Fruit fly (Drosophila melanogaster): ENCODE results near the gene SdhC.
A peak's percentile ranks its signal among the peaks of the same experiment; 100 is the strongest.

Gene SdhC

dm6 chr3R:11209801-11210402 lies at the start of gene SdhC, which contains the start of gene Tctp:
Gene SdhC (minus strand): TSS chr3R:11209849.
Gene Tctp (plus strand): TSS chr3R:11210247.
- TF ChIP-seq noc (tag; optimal IDR thresholded peaks at IDR 0.05): peak; percentile 63

DNA sequence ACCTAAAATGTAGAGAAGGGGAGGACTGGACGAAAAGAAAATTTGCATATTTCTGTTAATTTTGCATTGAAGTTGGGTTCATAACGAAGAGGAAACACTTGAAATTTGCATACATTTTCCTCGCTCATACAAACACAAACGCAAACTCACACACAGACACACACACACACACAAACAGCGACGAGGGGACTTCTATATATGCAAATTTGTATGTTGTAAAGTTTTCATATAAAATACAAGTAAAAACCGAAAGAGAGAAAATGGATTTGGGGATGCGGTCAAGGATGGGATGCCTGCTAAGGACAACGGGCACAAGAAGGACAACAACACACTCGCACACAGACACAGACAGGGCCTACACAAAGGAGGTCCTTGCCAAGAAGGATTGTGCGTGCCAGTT lies 47.9 kb upstream of the SdhC start:
- TF ChIP-seq noc (tag; optimal IDR thresholded peaks at IDR 0.05): no peak

DNA sequence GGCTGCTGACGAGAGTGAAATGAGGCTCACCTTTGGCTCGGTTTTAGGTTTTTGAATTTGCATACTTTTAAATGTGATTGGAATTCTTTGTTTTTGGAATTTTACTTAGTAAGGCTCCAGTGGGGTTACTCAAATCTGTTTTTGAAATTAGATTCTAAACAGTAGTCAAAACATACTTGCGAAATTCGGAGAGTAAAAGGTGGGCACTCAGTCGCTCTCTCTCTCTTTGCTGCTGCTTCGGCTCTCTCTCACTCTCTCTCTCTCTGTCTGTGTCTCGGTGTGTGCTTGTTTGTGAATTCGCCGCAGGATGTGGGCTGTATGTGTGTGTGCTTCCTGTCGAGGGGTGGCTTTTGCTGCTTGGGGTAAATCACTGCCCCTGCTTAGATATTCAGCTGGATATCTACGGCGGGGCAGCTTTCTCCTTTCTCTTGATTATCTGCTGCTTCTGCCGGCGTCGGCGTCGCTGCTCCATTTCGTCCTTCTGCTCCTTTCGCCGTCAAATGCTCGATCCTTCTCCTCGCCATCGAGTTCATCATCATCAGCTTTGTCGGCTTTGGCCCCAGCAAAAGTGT lies 44.8 kb upstream of the SdhC start:
- no peak for TF ChIP-seq noc (tag; optimal IDR thresholded peaks at IDR 0.05)

DNA sequence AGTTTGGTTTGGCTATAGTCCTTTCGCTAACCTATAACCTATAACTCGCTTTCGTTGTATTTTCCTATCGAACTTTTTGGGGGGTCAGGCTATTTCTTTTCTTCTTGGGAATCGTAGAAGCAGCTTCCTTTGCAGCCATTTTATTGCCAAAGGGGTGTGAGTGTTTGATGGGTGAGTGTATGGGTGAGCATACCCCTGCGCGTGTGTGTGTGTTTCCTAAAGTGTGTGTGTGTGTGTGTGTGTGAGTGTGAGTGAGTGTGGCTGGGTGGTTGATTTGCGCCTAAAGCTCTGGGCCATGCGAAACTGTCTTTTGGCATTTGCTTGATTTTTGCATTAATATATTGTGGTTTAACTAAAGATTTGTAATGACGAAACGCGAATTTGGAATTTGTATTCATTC lies 44.1 kb upstream of the SdhC start:
- no peak for TF ChIP-seq noc (tag; optimal IDR thresholded peaks at IDR 0.05)

dm6 chr3R:11246865-11247264 lies 37.2 kb upstream of the SdhC start:
- TF ChIP-seq noc (tag; optimal IDR thresholded peaks at IDR 0.05): no peak

- no peak for TF ChIP-seq noc (tag; optimal IDR thresholded peaks at IDR 0.05)
Measured at dm6 chr3R:11245803-11246202, 36.2 kb upstream of the SdhC start.

DNA sequence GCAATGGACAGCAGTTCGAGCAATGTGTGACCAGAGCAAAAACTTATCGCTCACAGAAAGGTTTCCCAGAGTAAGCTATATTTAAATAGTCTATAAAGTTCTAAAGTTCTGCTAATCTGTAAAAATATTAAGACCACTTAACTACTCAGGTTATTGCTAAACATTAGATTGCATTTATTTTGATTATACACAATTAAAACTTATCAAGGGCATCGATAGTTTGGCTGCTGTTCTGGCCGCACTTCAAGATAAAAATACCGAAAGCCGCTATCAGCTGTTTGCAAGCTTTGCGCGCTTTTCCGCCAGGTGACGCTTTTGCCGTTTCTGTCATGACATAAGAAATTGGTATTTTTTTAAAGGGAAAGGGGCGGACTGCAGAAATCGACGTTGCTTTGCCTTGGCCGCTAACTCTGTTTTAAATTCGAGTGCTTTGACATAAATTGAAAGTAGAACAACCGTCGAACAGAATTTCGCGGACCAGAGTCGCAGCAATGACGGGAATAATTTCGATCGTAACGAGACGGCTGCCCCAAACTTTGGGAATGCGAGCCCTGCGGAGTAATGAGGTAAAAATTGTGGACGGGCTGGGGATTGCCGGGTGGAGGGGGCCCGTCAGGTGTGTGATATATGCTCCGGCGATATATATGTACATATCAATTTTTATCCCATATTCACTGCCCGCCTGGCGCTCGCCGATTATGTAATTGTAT lies 34.5 kb upstream of the SdhC start, which contains the start of the genes CG17734 and CG5214:
Gene CG17734, minus strand, starts transcription at position 49 of the 710 bp plus-strand sequence.
Gene CG5214, plus strand, starts transcription at position 352 of the 710 bp plus-strand sequence.
- no peak for TF ChIP-seq noc (tag; optimal IDR thresholded peaks at IDR 0.05)

- TF ChIP-seq noc (tag; optimal IDR thresholded peaks at IDR 0.05): peak; percentile 48
Measured at dm6 chr3R:11243057-11243740, 33.5 kb upstream of the SdhC start.

DNA sequence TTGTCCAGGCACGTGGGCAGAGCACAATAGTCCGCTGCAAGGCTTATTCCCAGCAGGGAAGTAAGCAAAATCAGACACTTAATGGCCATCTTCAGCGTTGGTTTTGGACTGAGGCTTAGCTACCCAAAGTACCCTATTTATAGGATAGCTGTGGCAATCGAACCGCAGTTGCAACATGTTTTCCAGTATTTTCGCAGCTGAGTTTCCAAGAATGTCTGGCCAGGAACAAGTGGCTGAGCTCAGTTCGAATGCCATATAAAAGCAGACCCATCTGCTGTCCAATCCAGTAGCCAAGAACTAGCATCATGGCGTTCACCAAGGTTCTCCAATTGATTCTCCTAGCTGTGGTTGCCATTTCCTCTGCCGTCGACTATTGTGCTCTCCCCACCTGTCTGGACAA lies 31.2 kb upstream of the SdhC start, which contains the start of the genes scpr-B and scpr-A:
Gene scpr-B, minus strand, starts transcription at position 101 of the 400 bp plus-strand sequence.
Gene scpr-A, plus strand, starts transcription at position 293 of the 400 bp plus-strand sequence.
- TF ChIP-seq noc (tag; optimal IDR thresholded peaks at IDR 0.05): no peak

DNA sequence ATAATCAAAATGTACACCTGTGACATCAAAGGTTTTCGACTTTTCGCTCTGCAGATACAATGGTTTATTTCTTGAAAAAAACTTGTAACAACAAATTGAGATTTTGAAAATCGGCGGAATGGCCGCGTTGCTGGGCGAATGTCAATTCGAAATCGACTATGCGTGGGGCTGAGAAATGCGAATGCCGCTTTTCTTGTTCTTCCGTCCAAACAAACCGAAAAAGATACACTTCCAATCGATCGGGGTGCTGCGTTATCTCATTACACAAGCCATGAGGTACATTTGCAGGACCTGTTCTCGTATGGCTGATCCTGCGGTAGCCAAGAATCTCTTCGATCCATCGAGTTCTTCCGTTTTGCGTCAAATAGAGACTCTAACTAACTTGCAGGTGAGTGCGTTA lies 27.9 kb upstream of the SdhC start, which contains the start of gene CG31388:
Gene CG31388, plus strand, starts transcription at position 218 of the 400 bp plus-strand sequence.
- TF ChIP-seq noc (tag; optimal IDR thresholded peaks at IDR 0.05): no peak

dm6 chr3R:11236041-11236440 lies 26.4 kb upstream of the SdhC start, which contains the start of gene CG31441:
Gene CG31441 (plus strand): TSS chr3R:11236286.
- no peak for TF ChIP-seq noc (tag; optimal IDR thresholded peaks at IDR 0.05)

- TF ChIP-seq noc (tag; optimal IDR thresholded peaks at IDR 0.05): no peak
Measured at dm6 chr3R:11234918-11235371, 25.3 kb upstream of the SdhC start, which contains the start of the genes Arfip and CG17721. Gene Arfip (minus strand): TSS chr3R:11235013. Gene CG17721 (plus strand): TSS chr3R:11235140.

- TF ChIP-seq noc (tag; optimal IDR thresholded peaks at IDR 0.05): no peak
Measured at dm6 chr3R:11231705-11232261, 22.1 kb upstream of the SdhC start, which contains the start of the genes CG17187 and Dph3. Gene CG17187 (minus strand): TSS chr3R:11231879. Gene Dph3 (plus strand): TSS chr3R:11231912.

dm6 chr3R:11231037-11231436 lies 21.4 kb upstream of the SdhC start:
- TF ChIP-seq noc (tag; optimal IDR thresholded peaks at IDR 0.05): no peak

DNA sequence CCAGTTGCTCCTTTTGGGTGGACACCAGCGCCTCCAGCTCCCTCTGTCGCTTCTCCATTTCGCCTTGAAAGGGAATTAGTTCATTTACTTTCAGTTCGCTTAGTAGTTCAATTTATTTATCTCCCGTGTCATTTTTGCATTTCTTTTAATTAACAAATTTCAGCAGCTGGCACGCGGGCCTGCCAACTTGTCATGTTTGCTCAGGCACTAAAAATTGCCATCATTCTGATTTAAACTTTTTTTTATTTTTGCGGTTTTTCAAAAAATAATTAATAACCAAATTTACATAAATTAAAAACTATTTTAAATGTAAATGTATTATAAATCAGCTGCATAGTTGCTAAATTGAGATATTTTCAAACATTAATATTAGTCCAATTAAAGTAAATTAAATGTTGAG lies 20.7 kb upstream of the SdhC start, which contains the start of gene GCC88:
Gene GCC88, minus strand, starts transcription at position 209 of the 400 bp plus-strand sequence.
- TF ChIP-seq noc (tag; optimal IDR thresholded peaks at IDR 0.05): no peak
